Worm (Caenorhabditis elegans): ENCODE measurements around the gene F56C9.3.

DNA sequence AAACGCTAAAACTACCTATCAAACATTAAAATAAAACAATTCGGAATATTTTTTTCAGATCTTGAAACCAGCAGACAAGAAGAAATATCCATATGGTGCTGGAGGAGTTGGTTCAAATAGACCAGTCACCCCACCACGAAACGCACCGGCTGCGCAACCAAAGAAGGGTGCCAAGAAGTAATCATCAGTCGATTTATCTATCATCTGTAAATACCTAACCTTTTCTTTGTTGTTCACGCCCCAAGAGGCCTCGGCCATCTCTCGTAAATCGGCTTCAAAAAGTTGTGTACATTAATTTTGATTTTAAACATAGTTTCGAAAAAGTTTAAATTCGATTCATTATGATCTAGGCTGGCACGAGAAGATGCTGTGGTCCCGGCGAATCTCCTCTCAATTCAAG lies 26.9 kb downstream of the F56C9.3 start:
- TF ChIP-seq lin-11 (tag; optimal IDR thresholded peaks at IDR 0.05) (no peak), ama-1 (optimal IDR thresholded peaks at IDR 0.05) (no peak), C38D4.7 (GFP tag; optimal IDR thresholded peaks at IDR 0.05) (no peak), K02D7.2 (tag; optimal IDR thresholded peaks at IDR 0.05) (no peak), ceh-6 (GFP tag; optimal IDR thresholded peaks at IDR 0.05) (no peak), ceh-48 (tag; optimal IDR thresholded peaks at IDR 0.05) (no peak), pha-4 (tag; optimal IDR thresholded peaks at IDR 0.05) (no peak), pqm-1 (tag; optimal IDR thresholded peaks at IDR 0.05) (no peak), gmeb-2 (tag; optimal IDR thresholded peaks at IDR 0.05) (no peak), tbx-2 (tag; optimal IDR thresholded peaks at IDR 0.05) (no peak), fax-1 (tag; optimal IDR thresholded peaks at IDR 0.05) (no peak)

All from whole organism, late embryonic.